Worm (Caenorhabditis elegans) whole organism, L4/young adult: Measurements from ENCODE around the gene hot-7.

Source experiments
- W03F9.2 ChIP-seq: fragments of 150-350 bp; optimal IDR thresholded peaks from 2 replicates; lab custom pipeline; 2014; ENCODE audit warnings: missing biosample characterization, missing genetic modification characterization
- dao-5 ChIP-seq: sonication (generic microtip); optimal IDR thresholded peaks from 2 replicates; lab custom pipeline; 2016; ENCODE audit warnings: missing genotype, missing genetic modification characterization, moderate library complexity, missing compliant biosample characterization

DNA sequence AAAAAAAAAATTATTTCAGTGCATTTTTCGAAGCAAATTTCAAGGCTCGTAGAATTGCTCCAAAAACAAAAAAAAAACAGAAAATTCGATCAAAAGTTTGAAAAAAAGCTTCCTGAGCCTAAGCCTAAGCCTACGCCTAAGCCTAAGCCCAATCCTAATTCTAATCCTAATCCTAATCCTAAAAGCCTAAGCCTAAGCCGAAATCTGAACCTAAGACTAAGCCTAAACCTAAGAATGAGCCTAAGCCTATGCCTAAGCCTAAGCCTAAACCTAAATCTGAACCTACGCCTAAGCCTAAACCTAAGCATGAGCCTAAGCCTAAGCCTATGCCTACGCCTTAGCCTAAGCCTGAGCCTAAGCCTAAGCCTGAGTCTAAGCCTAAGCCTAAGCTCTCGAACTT, 5.0 kb upstream of the hot-7 start:
- TF ChIP-seq W03F9.2 (tag; lab: Kevin White, UChicago) (no peak), dao-5 (no peak)
